Worm (Caenorhabditis elegans): ENCODE measurements around the gene tut-2.

ce11 chrV:10679080-10679479 is 21.0 kb downstream of the tut-2 start:
- TF ChIP-seq ztf-23 (GFP tag; IDR thresholded peaks at IDR 0.05) (no peak), tab-1 (GFP tag; IDR thresholded peaks at IDR 0.05) (no peak), ztf-29 (GFP tag; IDR thresholded peaks at IDR 0.05) (no peak)

All from whole organism, midembryonic.